Worm (Caenorhabditis elegans) whole organism, L4/young adult: ENCODE measurements around the gene eif-3.F.

Experiments used
- W03F9.2 ChIP-seq: fragments of 150-350 bp; optimal IDR thresholded peaks from 2 replicates; lab custom pipeline; 2014; ENCODE audit warnings: missing biosample characterization, missing genetic modification characterization
- dao-5 ChIP-seq: sonication (generic microtip); optimal IDR thresholded peaks from 2 replicates; lab custom pipeline; 2016; ENCODE audit warnings: missing genotype, missing genetic modification characterization, moderate library complexity, missing compliant biosample characterization
- him-1 ChIP-seq: sonication (generic microtip); optimal IDR thresholded peaks from 2 replicates; lab custom pipeline; 2016; ENCODE audit warnings: missing genotype, missing genetic modification reagents, missing genetic modification characterization, missing compliant biosample characterization

eif-3.F gene

ce11 chrII:9372393-9372792, 41.0 kb downstream of the eif-3.F start, which contains the start of gene C06C3.3:
Gene C06C3.3, minus strand, starts transcription at chrII:9372493.
- TF ChIP-seq dao-5 (tag; lab: Kevin White, UChicago) (no peak), W03F9.2 (no peak), him-1 (no peak)

- TF ChIP-seq dao-5 (tag; lab: Kevin White, UChicago) (no peak), him-1 (no peak), W03F9.2 (no peak)
These were observed 41.5 kb downstream of the eif-3.F start, which contains the start of gene C06C3.4 for ce11 chrII:9372991-9373390. Gene C06C3.4, plus strand, starts transcription at chrII:9373291.

- no peak for TF ChIP-seq dao-5 (tag; lab: Kevin White, UChicago)
- TF ChIP-seq him-1: no peak
- no peak for TF ChIP-seq W03F9.2
These were observed 43.4 kb downstream of the eif-3.F start, which contains the start of gene C06C3.12 for ce11 chrII:9374807-9375206. Gene C06C3.12, plus strand, starts transcription at chrII:9375107.

- TF ChIP-seq dao-5 (tag; lab: Kevin White, UChicago): no peak
- TF ChIP-seq W03F9.2: no peak
- TF ChIP-seq him-1: no peak
These were observed 45.7 kb downstream of the eif-3.F start, which contains the start of gene C06C3.10 for ce11 chrII:9377158-9377557. Gene C06C3.10, minus strand, starts transcription at chrII:9377258.

- TF ChIP-seq W03F9.2 (no peak), dao-5 (tag; lab: Kevin White, UChicago) (no peak), him-1 (no peak)
These were observed 46.7 kb downstream of the eif-3.F start for ce11 chrII:9378174-9378573.

ce11 chrII:9379796-9380195, 48.4 kb downstream of the eif-3.F start, which contains the start of gene srh-48:
Gene srh-48, plus strand, starts transcription at chrII:9380096.
- TF ChIP-seq dao-5 (tag; lab: Kevin White, UChicago): no peak
- no peak for TF ChIP-seq W03F9.2
- no peak for TF ChIP-seq him-1
